Fruit fly (Drosophila melanogaster) S2 (cell line): Measurements from ENCODE around the gene CG9458.

Experiments
- CG8478 ChIP-seq: fragments of >200 bp; optimal IDR thresholded peaks from 2 replicates; lab custom pipeline; 2018
- CTCF ChIP-seq, 2 experiments: fragments of >200 bp; optimal IDR thresholded peaks; 2 replicates each; lab custom pipeline; 2018

dm6 chr3R:9808946-9809545, 10.6 kb downstream of the CG9458 start, which contains the start of gene FBXO11:
- no peak for TF ChIP-seq CG8478 (lab: Kevin White, UChicago)
- TF ChIP-seq CTCF (optimal IDR thresholded peaks at IDR 0.05; lab: Kevin White, UChicago), result no peak
